Worm (Caenorhabditis elegans) whole organism, L3 larva: ENCODE results near the gene Y73F8A.35.

ENCODE experiments used
- R02D3.7 ChIP-seq: fragments of 150-350 bp; optimal IDR thresholded peaks from 2 replicates; lab custom pipeline; 2014; ENCODE audit warnings: missing biosample characterization, missing genetic modification characterization
- ZK546.5 ChIP-seq: sonication (generic microtip); optimal IDR thresholded peaks from 2 replicates; lab custom pipeline; 2017; ENCODE audit warnings: missing biosample characterization, missing genetic modification characterization
- aly-2 ChIP-seq: fragments of 150-350 bp; optimal IDR thresholded peaks from 2 replicates; lab custom pipeline; 2014; ENCODE audit warnings: missing biosample characterization, missing genetic modification characterization
- ama-1 ChIP-seq: fragments of 150-350 bp; optimal IDR thresholded peaks from 2 replicates; lab custom pipeline; 2018
- ceh-16 ChIP-seq: sonication (generic microtip); optimal IDR thresholded peaks from 2 replicates; lab custom pipeline; 2017; ENCODE audit warnings: missing biosample characterization, missing genetic modification characterization
- ceh-28 ChIP-seq: fragments of 150-350 bp; optimal IDR thresholded peaks from 2 replicates; lab custom pipeline; 2014; ENCODE audit warnings: missing biosample characterization, missing genetic modification reagents, missing genetic modification characterization
- ceh-82 ChIP-seq: fragments of 150-350 bp; optimal IDR thresholded peaks from 2 replicates; lab custom pipeline; 2014; ENCODE audit warnings: missing biosample characterization, missing genetic modification characterization
- ceh-9 ChIP-seq: sonication (generic microtip); optimal IDR thresholded peaks from 2 replicates; lab custom pipeline; 2018; ENCODE audit warnings: missing biosample characterization, missing genetic modification characterization
- daf-12 ChIP-seq: fragments of 150-350 bp; optimal IDR thresholded peaks from 2 replicates; lab custom pipeline; 2014; ENCODE audit warnings: missing biosample characterization, missing genetic modification reagents, missing genetic modification characterization
- egl-27 ChIP-seq: sonication (generic microtip); optimal IDR thresholded peaks from 4 replicates; lab custom pipeline; 2017; ENCODE audit warnings: missing biosample characterization, missing genetic modification reagents, missing genetic modification characterization
- egl-5 ChIP-seq: fragments of 150-350 bp; optimal IDR thresholded peaks from 2 replicates; lab custom pipeline; 2017; ENCODE audit warnings: missing biosample characterization, missing genetic modification reagents, missing genetic modification characterization, inconsistent platforms
- elt-1 ChIP-seq: fragments of 150-350 bp; optimal IDR thresholded peaks from 2 replicates; lab custom pipeline; 2014; ENCODE audit warnings: missing biosample characterization, missing genetic modification characterization
- elt-2 ChIP-seq: sonication (generic microtip); optimal IDR thresholded peaks from 2 replicates; lab custom pipeline; 2016; ENCODE audit warnings: missing genetic modification reagents, mild to moderate bottlenecking, missing genetic modification characterization, missing compliant biosample characterization
- elt-3 ChIP-seq, 3 experiments: fragments of 150-350 bp in 1 of 3; sonication (generic microtip) in 2 of 3; optimal IDR thresholded peaks; 2 replicates in 2 of 3; 4 replicates in 1 of 3; lab custom pipeline; 2014 to 2017; ENCODE audit warnings: missing biosample characterization in 3 of 3, missing genetic modification characterization in 3 of 3
- eor-1 ChIP-seq, 2 experiments: fragments of 150-350 bp; optimal IDR thresholded peaks; 2 replicates each; lab custom pipeline; 2014 to 2018; ENCODE audit warnings: missing biosample characterization in 2 of 2, missing genetic modification characterization in 2 of 2
- fkh-10 ChIP-seq: sonication (generic microtip); optimal IDR thresholded peaks from 2 replicates; lab custom pipeline; 2017; ENCODE audit warnings: missing biosample characterization, missing genetic modification reagents, missing genetic modification characterization
- fkh-2 ChIP-seq: fragments of 150-350 bp; optimal IDR thresholded peaks from 2 replicates; lab custom pipeline; 2014; ENCODE audit warnings: missing biosample characterization, missing genetic modification reagents, missing genetic modification characterization
- fos-1 ChIP-seq: fragments of 150-350 bp; optimal IDR thresholded peaks from 2 replicates; lab custom pipeline; 2014; ENCODE audit warnings: missing biosample characterization, missing genetic modification characterization
- hmg-11 ChIP-seq: sonication (generic microtip); optimal IDR thresholded peaks from 2 replicates; lab custom pipeline; 2016; ENCODE audit warnings: missing genetic modification characterization, missing compliant biosample characterization
- jun-1 ChIP-seq: fragments of 150-350 bp; optimal IDR thresholded peaks from 2 replicates; lab custom pipeline; 2014; ENCODE audit warnings: missing biosample characterization, missing genetic modification reagents, missing genetic modification characterization
- lin-15B ChIP-seq: fragments of 150-350 bp; optimal IDR thresholded peaks from 2 replicates; lab custom pipeline; 2014; ENCODE audit warnings: missing biosample characterization, missing genetic modification characterization
- lin-39 ChIP-seq: fragments of 150-350 bp; optimal IDR thresholded peaks from 2 replicates; lab custom pipeline; 2018; ENCODE audit warnings: missing biosample characterization, missing genetic modification reagents, missing genetic modification characterization
- lsy-12 ChIP-seq: sonication (generic microtip); optimal IDR thresholded peaks from 2 replicates; lab custom pipeline; 2016; ENCODE audit warnings: mild to moderate bottlenecking, missing genetic modification characterization, missing compliant biosample characterization
- mdl-1 ChIP-seq: fragments of 150-350 bp; optimal IDR thresholded peaks from 2 replicates; lab custom pipeline; 2014; ENCODE audit warnings: missing biosample characterization, missing genetic modification characterization
- mml-1 ChIP-seq: fragments of 150-350 bp; sonication (generic microtip); optimal IDR thresholded peaks from 3 replicates; lab custom pipeline; 2014; ENCODE audit warnings: missing biosample characterization, missing genetic modification characterization
- nfya-1 ChIP-seq: sonication (generic microtip); optimal IDR thresholded peaks from 2 replicates; lab custom pipeline; 2017; ENCODE audit warnings: missing genetic modification characterization, mild to moderate bottlenecking, missing compliant biosample characterization, antibody characterized with exemption, moderate library complexity; ENCODE audit not compliant: insufficient read depth
- nhr-11 ChIP-seq: fragments of 150-350 bp; optimal IDR thresholded peaks from 2 replicates; lab custom pipeline; 2014; ENCODE audit warnings: missing biosample characterization, missing genetic modification characterization
- nhr-12 ChIP-seq: fragments of 150-350 bp; optimal IDR thresholded peaks from 2 replicates; lab custom pipeline; 2014; ENCODE audit warnings: missing biosample characterization, missing genetic modification characterization
- nhr-23 ChIP-seq: fragments of 150-350 bp; optimal IDR thresholded peaks from 2 replicates; lab custom pipeline; 2014; ENCODE audit warnings: missing biosample characterization, missing genetic modification reagents, missing genetic modification characterization
- nhr-237 ChIP-seq: fragments of 150-350 bp; optimal IDR thresholded peaks from 2 replicates; lab custom pipeline; 2014; ENCODE audit warnings: missing biosample characterization, missing genetic modification characterization
- nhr-25 ChIP-seq: sonication (generic microtip); optimal IDR thresholded peaks from 2 replicates; lab custom pipeline; 2017; ENCODE audit warnings: missing biosample characterization, missing genetic modification characterization
- nhr-28 ChIP-seq: fragments of 150-350 bp; optimal IDR thresholded peaks from 2 replicates; lab custom pipeline; 2014; ENCODE audit warnings: missing biosample characterization, missing genetic modification characterization
- nhr-43 ChIP-seq: sonication (generic microtip); optimal IDR thresholded peaks from 2 replicates; lab custom pipeline; 2016; ENCODE audit warnings: mild to moderate bottlenecking, missing genetic modification characterization, missing compliant biosample characterization; ENCODE audit not compliant: poor library complexity, severe bottlenecking
- nhr-67 ChIP-seq: fragments of 150-350 bp; optimal IDR thresholded peaks from 2 replicates; lab custom pipeline; 2014; ENCODE audit warnings: missing biosample characterization, missing genetic modification characterization
- nhr-76 ChIP-seq: fragments of 150-350 bp; sonication (generic microtip); optimal IDR thresholded peaks from 5 replicates; lab custom pipeline; 2014; ENCODE audit warnings: missing biosample characterization, missing genetic modification characterization
- nhr-77 ChIP-seq: fragments of 150-350 bp; optimal IDR thresholded peaks from 2 replicates; lab custom pipeline; 2014; ENCODE audit warnings: missing biosample characterization, missing genetic modification characterization
- pha-4 ChIP-seq: fragments of 150-350 bp; optimal IDR thresholded peaks from 2 replicates; lab custom pipeline; 2014; ENCODE audit warnings: missing biosample characterization, missing genetic modification reagents, missing genetic modification characterization
- pqm-1 ChIP-seq: fragments of 150-350 bp; optimal IDR thresholded peaks from 2 replicates; lab custom pipeline; 2017; ENCODE audit warnings: missing biosample characterization, missing genetic modification characterization, inconsistent platforms
- sea-2 ChIP-seq: fragments of 150-350 bp; sonication (generic microtip); optimal IDR thresholded peaks from 4 replicates; lab custom pipeline; 2014; ENCODE audit warnings: missing biosample characterization, missing genetic modification reagents, missing genetic modification characterization
- skn-1 ChIP-seq: fragments of 150-350 bp; optimal IDR thresholded peaks from 2 replicates; lab custom pipeline; 2014; ENCODE audit warnings: missing biosample characterization, missing genetic modification characterization
- snpc-4 ChIP-seq: fragments of 150-350 bp; optimal IDR thresholded peaks from 2 replicates; lab custom pipeline; 2014; ENCODE audit warnings: missing biosample characterization, missing genetic modification characterization
- tbx-2 ChIP-seq: sonication (generic microtip); optimal IDR thresholded peaks from 2 replicates; lab custom pipeline; 2016; ENCODE audit warnings: mild to moderate bottlenecking, missing genetic modification characterization, missing compliant biosample characterization
- unc-39 ChIP-seq: sonication (generic microtip); optimal IDR thresholded peaks from 4 replicates; lab custom pipeline; 2017; ENCODE audit warnings: missing biosample characterization, missing genetic modification characterization
- unc-62 ChIP-seq: fragments of 150-350 bp; sonication (generic microtip); optimal IDR thresholded peaks from 4 replicates; lab custom pipeline; 2014; ENCODE audit warnings: missing biosample characterization, missing genetic modification reagents, missing genetic modification characterization
- zag-1 ChIP-seq: fragments of 150-350 bp; optimal IDR thresholded peaks from 2 replicates; lab custom pipeline; 2014; ENCODE audit warnings: missing biosample characterization, missing genetic modification characterization
- ztf-11 ChIP-seq: fragments of 150-350 bp; optimal IDR thresholded peaks from 2 replicates; lab custom pipeline; 2014; ENCODE audit warnings: missing biosample characterization, missing genetic modification characterization
- ztf-4 ChIP-seq: fragments of 150-350 bp; optimal IDR thresholded peaks from 2 replicates; lab custom pipeline; 2014; ENCODE audit warnings: missing biosample characterization, missing genetic modification characterization

Gene Y73F8A.35

DNA sequence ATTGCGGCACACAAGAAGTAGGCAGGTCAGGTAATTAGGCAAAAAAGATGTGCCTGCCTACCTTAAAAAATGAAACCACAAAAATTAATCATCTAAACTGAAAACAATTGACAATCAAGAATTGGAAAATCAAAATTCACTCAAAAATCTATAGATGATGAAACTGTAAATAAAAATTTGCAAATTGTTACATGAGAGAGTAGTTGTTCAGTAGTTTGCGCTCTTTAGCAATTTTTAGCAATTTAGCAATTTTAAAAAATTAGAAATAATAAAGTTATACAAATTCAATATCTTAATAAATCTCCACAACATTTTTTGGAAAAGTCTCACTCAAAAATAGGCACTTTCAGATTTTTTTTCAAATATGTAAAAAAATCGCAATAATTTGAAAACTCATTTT lies 32.4 kb upstream of the Y73F8A.35 start:
- TF ChIP-seq nhr-76 (tag; lab: Kevin White, UChicago) (no peak), mdl-1 (tag; lab: Kevin White, UChicago) (no peak), daf-12 (no peak), nhr-43 (tag; lab: Kevin White, UChicago) (no peak), egl-27 (tag; lab: Kevin White, UChicago) (no peak), nhr-11 (tag; lab: Kevin White, UChicago) (no peak), fkh-10 (GFP tag; lab: Kevin White, UChicago) (no peak), elt-2 (tag; lab: Kevin White, UChicago) (no peak), skn-1 (no peak), nhr-67 (no peak), nhr-237 (tag; lab: Kevin White, UChicago) (no peak), nhr-12 (tag; lab: Kevin White, UChicago) (no peak), elt-3 (tag; optimal IDR thresholded peaks at IDR 0.05; lab: Kevin White, UChicago) (no peak)

- TF ChIP-seq zag-1 (tag; lab: Kevin White, UChicago) (no peak), daf-12 (no peak), fkh-2 (tag; lab: Kevin White, UChicago) (no peak), ceh-9 (no peak), fkh-10 (GFP tag; lab: Kevin White, UChicago) (no peak), nhr-43 (tag; lab: Kevin White, UChicago) (no peak), nhr-67 (no peak), nhr-12 (tag; lab: Kevin White, UChicago) (no peak), mml-1 (no peak)
Observed at ce11 chrIV:15571652-15572051, 31.9 kb upstream of the Y73F8A.35 start.

ce11 chrIV:15570770-15571169 lies 31.0 kb upstream of the Y73F8A.35 start:
- TF ChIP-seq pha-4: peak; percentile 75
- no peak for TF ChIP-seq aly-2 (tag; lab: Kevin White, UChicago)
- no peak for TF ChIP-seq nhr-237 (tag; lab: Kevin White, UChicago)
- peak; percentile 7 for TF ChIP-seq ama-1 (lab: Kevin White, UChicago)
- TF ChIP-seq skn-1: peak; percentile 30
- no peak for TF ChIP-seq nhr-77 (tag; lab: Kevin White, UChicago)
- peak; percentile 68 for TF ChIP-seq lin-15B (tag; lab: Kevin White, UChicago)
- peak; percentile 60 for TF ChIP-seq unc-62 (GFP tag; lab: Kevin White, UChicago)
- TF ChIP-seq fos-1 (tag; lab: Kevin White, UChicago): no peak
- peak; percentile 17 for TF ChIP-seq egl-27 (tag; lab: Kevin White, UChicago)
- TF ChIP-seq ztf-4 (tag; lab: Kevin White, UChicago): no peak
- TF ChIP-seq lsy-12 (tag; lab: Kevin White, UChicago): peak; percentile 98
- TF ChIP-seq eor-1 (tag; optimal IDR thresholded peaks at IDR 0.05; lab: Kevin White, UChicago): no peak
- TF ChIP-seq snpc-4: peak; percentile 51
- TF ChIP-seq mml-1: no peak
- peak; percentile 70 for TF ChIP-seq elt-2 (tag; lab: Kevin White, UChicago)
- TF ChIP-seq nhr-12 (tag; lab: Kevin White, UChicago): no peak
- TF ChIP-seq ceh-28 (tag; lab: Kevin White, UChicago): peak; percentile 96
- no peak for TF ChIP-seq nhr-28 (tag; lab: Kevin White, UChicago)
- peak; percentile 36 for TF ChIP-seq R02D3.7 (tag; lab: Kevin White, UChicago)
- TF ChIP-seq nhr-23 (tag; lab: Kevin White, UChicago): peak; percentile 85
- no peak for TF ChIP-seq sea-2 (GFP tag; lab: Kevin White, UChicago)
- no peak for TF ChIP-seq ceh-9
- TF ChIP-seq ceh-16 (tag; lab: Kevin White, UChicago): no peak
- TF ChIP-seq mdl-1 (tag; lab: Kevin White, UChicago): peak; percentile 15
- TF ChIP-seq fkh-10 (GFP tag; lab: Kevin White, UChicago): peak; percentile 8
- TF ChIP-seq tbx-2 (tag; lab: Kevin White, UChicago): peak; percentile 77
- peak; percentile 88 for TF ChIP-seq nhr-43 (tag; lab: Kevin White, UChicago)
- no peak for TF ChIP-seq ztf-11 (tag; lab: Kevin White, UChicago)
- TF ChIP-seq daf-12: no peak
- TF ChIP-seq nhr-11 (tag; lab: Kevin White, UChicago): no peak
- peak; percentile 6 for TF ChIP-seq zag-1 (tag; lab: Kevin White, UChicago)
- TF ChIP-seq nhr-25 (tag; lab: Kevin White, UChicago): peak; percentile 83
- no peak for TF ChIP-seq nhr-76 (tag; lab: Kevin White, UChicago)
- peak; percentile 100 for TF ChIP-seq nfya-1 (tag; lab: Kevin White, UChicago)
- TF ChIP-seq hmg-11 (tag; lab: Kevin White, UChicago): peak; percentile 98
- TF ChIP-seq ceh-82 (tag; lab: Kevin White, UChicago): peak; percentile 7
- peak; percentile 76 for TF ChIP-seq lin-39 (tag; lab: Kevin White, UChicago)
- peak; percentile 0 for TF ChIP-seq pqm-1
- TF ChIP-seq fkh-2 (tag; lab: Kevin White, UChicago): no peak
- no peak for TF ChIP-seq unc-39 (tag; lab: Kevin White, UChicago)
- no peak for TF ChIP-seq ZK546.5 (tag; lab: Kevin White, UChicago)
- TF ChIP-seq elt-3 (tag; optimal IDR thresholded peaks at IDR 0.05; lab: Kevin White, UChicago): no peak
- peak; percentile 83 for TF ChIP-seq jun-1 (tag; lab: Kevin White, UChicago)
- peak; percentile 24 for TF ChIP-seq elt-1 (tag; lab: Kevin White, UChicago)
- no peak for TF ChIP-seq nhr-67
- TF ChIP-seq egl-5 (tag; lab: Kevin White, UChicago): peak; percentile 85
